Fruit fly (Drosophila melanogaster) S2 (cell line): Measurements from ENCODE around the gene CG6709.

Experiments
- CG8478 ChIP-seq: fragments of >200 bp; optimal IDR thresholded peaks from 2 replicates; lab custom pipeline; 2018
- CTCF ChIP-seq, 2 experiments: fragments of >200 bp; optimal IDR thresholded peaks; 2 replicates each; lab custom pipeline; 2018

- TF ChIP-seq CG8478 (no peak), CTCF (optimal IDR thresholded peaks at IDR 0.05; lab: Kevin White, UChicago) (no peak)
Observed at dm6 chr3L:9927169-9927568, 32.6 kb upstream of the CG6709 start.
